Worm (Caenorhabditis elegans) whole organism, mixed stage, embryonic: Measurements from ENCODE around the gene dyrb-1.

Experiments
- M03D4.4 ChIP-seq: sonication (generic microtip); optimal IDR thresholded peaks from 2 replicates; lab custom pipeline; 2017; ENCODE audit warnings: mild to moderate bottlenecking, missing genetic modification characterization, missing compliant biosample characterization
- bed-3 ChIP-seq: fragments of 200-800 bp; sonication (Bioruptor generic); optimal IDR thresholded peaks from 3 replicates; lab custom pipeline; 2018; ENCODE audit warnings: mild to moderate bottlenecking, missing genetic modification characterization, moderate library complexity, missing compliant biosample characterization
- blmp-1 ChIP-seq: fragments of 150-350 bp; optimal IDR thresholded peaks from 2 replicates; lab custom pipeline; 2014; ENCODE audit warnings: missing biosample characterization, missing genetic modification characterization
- ceh-39 ChIP-seq: fragments of 150-350 bp; optimal IDR thresholded peaks from 2 replicates; lab custom pipeline; 2014; ENCODE audit warnings: missing biosample characterization, missing genetic modification characterization
- ceh-43 ChIP-seq: fragments of 200-800 bp; sonication (Bioruptor generic); optimal IDR thresholded peaks from 2 replicates; lab custom pipeline; 2018; ENCODE audit warnings: mild to moderate bottlenecking, missing genetic modification characterization, moderate library complexity, missing compliant biosample characterization
- ceh-83 ChIP-seq: fragments of 200-800 bp; sonication (Bioruptor generic); optimal IDR thresholded peaks from 2 replicates; lab custom pipeline; 2018; ENCODE audit warnings: mild to moderate bottlenecking, missing genetic modification characterization, missing compliant biosample characterization
- ces-1 ChIP-seq: fragments of 150-350 bp; optimal IDR thresholded peaks from 2 replicates; lab custom pipeline; 2014; ENCODE audit warnings: missing biosample characterization, missing genetic modification reagents, missing genetic modification characterization
- cnd-1 ChIP-seq: fragments of 200-800 bp; sonication (Bioruptor generic); optimal IDR thresholded peaks from 2 replicates; lab custom pipeline; 2018; ENCODE audit warnings: mild to moderate bottlenecking, missing genetic modification characterization, missing compliant biosample characterization
- drap-1 ChIP-seq: fragments of 200-800 bp; sonication (Bioruptor generic); optimal IDR thresholded peaks from 3 replicates; lab custom pipeline; 2018; ENCODE audit warnings: mild to moderate bottlenecking, missing genetic modification characterization, missing compliant biosample characterization
- elt-1 ChIP-seq: sonication (generic microtip); optimal IDR thresholded peaks from 2 replicates; lab custom pipeline; 2017; ENCODE audit warnings: missing genetic modification characterization, mild to moderate bottlenecking, missing compliant biosample characterization, antibody characterized with exemption, moderate library complexity, borderline replicate concordance; ENCODE audit not compliant: insufficient read depth
- elt-3 ChIP-seq: fragments of 150-350 bp; optimal IDR thresholded peaks from 2 replicates; lab custom pipeline; 2014; ENCODE audit warnings: missing biosample characterization, missing genetic modification characterization
- flh-1 ChIP-seq: fragments of 200-800 bp; sonication (Bioruptor generic); optimal IDR thresholded peaks from 2 replicates; lab custom pipeline; 2018; ENCODE audit warnings: mild to moderate bottlenecking, missing genetic modification characterization, moderate library complexity, missing compliant biosample characterization
- ham-2 ChIP-seq: fragments of 200-800 bp; sonication (Bioruptor generic); optimal IDR thresholded peaks from 2 replicates; lab custom pipeline; 2018; ENCODE audit warnings: mild to moderate bottlenecking, missing genetic modification characterization, missing compliant biosample characterization
- hlh-1 ChIP-seq: fragments of 150-350 bp; optimal IDR thresholded peaks from 2 replicates; lab custom pipeline; 2014; ENCODE audit warnings: missing biosample characterization, missing genetic modification reagents, missing genetic modification characterization
- lin-13 ChIP-seq: fragments of 150-350 bp; optimal IDR thresholded peaks from 2 replicates; lab custom pipeline; 2014; ENCODE audit warnings: missing biosample characterization, missing genetic modification characterization
- lin-32 ChIP-seq: fragments of 200-800 bp; sonication (Bioruptor generic); optimal IDR thresholded peaks from 2 replicates; lab custom pipeline; 2018; ENCODE audit warnings: mild to moderate bottlenecking, missing genetic modification characterization, missing compliant biosample characterization
- lsy-2 ChIP-seq: fragments of 150-350 bp; optimal IDR thresholded peaks from 2 replicates; lab custom pipeline; 2014; ENCODE audit warnings: missing biosample characterization, missing genetic modification characterization
- mab-5 ChIP-seq: fragments of 150-350 bp; optimal IDR thresholded peaks from 2 replicates; lab custom pipeline; 2014; ENCODE audit warnings: missing biosample characterization, missing genetic modification characterization
- mep-1 ChIP-seq: fragments of 150-350 bp; optimal IDR thresholded peaks from 2 replicates; lab custom pipeline; 2017; ENCODE audit warnings: missing biosample characterization, missing genetic modification reagents, missing genetic modification characterization, inconsistent platforms
- mls-2 ChIP-seq: sonication (generic microtip); optimal IDR thresholded peaks from 2 replicates; lab custom pipeline; 2016; ENCODE audit warnings: mild to moderate bottlenecking, missing genetic modification characterization, moderate library complexity, missing compliant biosample characterization
- nhr-12 ChIP-seq: fragments of 150-350 bp; optimal IDR thresholded peaks from 2 replicates; lab custom pipeline; 2014; ENCODE audit warnings: missing biosample characterization, missing genetic modification characterization
- nhr-2 ChIP-seq: fragments of 150-350 bp; optimal IDR thresholded peaks from 2 replicates; lab custom pipeline; 2014; ENCODE audit warnings: missing biosample characterization, missing genetic modification characterization
- nhr-237 ChIP-seq: fragments of 150-350 bp; optimal IDR thresholded peaks from 2 replicates; lab custom pipeline; 2014; ENCODE audit warnings: missing biosample characterization, missing genetic modification characterization
- nhr-28 ChIP-seq: fragments of 150-350 bp; optimal IDR thresholded peaks from 2 replicates; lab custom pipeline; 2014; ENCODE audit warnings: missing biosample characterization, missing genetic modification characterization
- nhr-76 ChIP-seq: sonication (generic microtip); optimal IDR thresholded peaks from 2 replicates; lab custom pipeline; 2017; ENCODE audit warnings: missing biosample characterization, missing genetic modification characterization
- pha-4 ChIP-seq: fragments of 150-350 bp; optimal IDR thresholded peaks from 2 replicates; lab custom pipeline; 2018; ENCODE audit warnings: missing biosample characterization, missing genetic modification reagents, missing genetic modification characterization
- sem-2 ChIP-seq: fragments of 200-800 bp; sonication (Bioruptor generic); optimal IDR thresholded peaks from 2 replicates; lab custom pipeline; 2018; ENCODE audit warnings: mild to moderate bottlenecking, missing genetic modification characterization, missing compliant biosample characterization
- snpc-4 ChIP-seq: fragments of 150-350 bp; optimal IDR thresholded peaks from 2 replicates; lab custom pipeline; 2014; ENCODE audit warnings: missing biosample characterization, missing genetic modification characterization
- sptf-1 ChIP-seq: sonication (generic microtip); optimal IDR thresholded peaks from 2 replicates; lab custom pipeline; 2017; ENCODE audit warnings: mild to moderate bottlenecking, missing genetic modification characterization, moderate library complexity, missing compliant biosample characterization
- tbx-8 ChIP-seq: fragments of 200-800 bp; sonication (Bioruptor generic); optimal IDR thresholded peaks from 2 replicates; lab custom pipeline; 2018; ENCODE audit warnings: mild to moderate bottlenecking, missing genetic modification characterization, moderate library complexity, missing compliant biosample characterization
- unc-120 ChIP-seq: sonication (generic microtip); optimal IDR thresholded peaks from 2 replicates; lab custom pipeline; 2017; ENCODE audit warnings: missing genetic modification characterization, missing compliant biosample characterization; ENCODE audit not compliant: poor library complexity, severe bottlenecking
- unc-39 ChIP-seq: fragments of 150-350 bp; optimal IDR thresholded peaks from 2 replicates; lab custom pipeline; 2014; ENCODE audit warnings: missing biosample characterization, missing genetic modification characterization
- unc-62 ChIP-seq: fragments of 150-350 bp; optimal IDR thresholded peaks from 2 replicates; lab custom pipeline; 2014; ENCODE audit warnings: missing biosample characterization, missing genetic modification reagents, missing genetic modification characterization
- zip-8 ChIP-seq: fragments of 150-350 bp; optimal IDR thresholded peaks from 2 replicates; lab custom pipeline; 2014; ENCODE audit warnings: missing biosample characterization, missing genetic modification characterization
- ztf-11 ChIP-seq: fragments of 150-350 bp; optimal IDR thresholded peaks from 2 replicates; lab custom pipeline; 2014; ENCODE audit warnings: missing biosample characterization, missing genetic modification characterization

dyrb-1 gene

ce11 chrII:9062261-9062948 is 44.5 kb downstream of the dyrb-1 start:
- TF ChIP-seq drap-1 (no peak), nhr-237 (tag; lab: Kevin White, UChicago) (no peak), hlh-1 (tag; lab: Kevin White, UChicago) (no peak), nhr-28 (tag; lab: Kevin White, UChicago) (no peak), zip-8 (tag; lab: Kevin White, UChicago) (no peak), mep-1 (tag; lab: Kevin White, UChicago) (no peak), tbx-8 (GFP tag; lab: Kevin White, UChicago) (no peak), elt-1 (tag; lab: Kevin White, UChicago) (no peak), mls-2 (tag; lab: Kevin White, UChicago) (no peak), sem-2 (GFP tag; lab: Kevin White, UChicago) (no peak), unc-39 (no peak), sptf-1 (no peak)

- TF ChIP-seq hlh-1 (tag; lab: Kevin White, UChicago) = peak; percentile 92
- peak; percentile 49 for TF ChIP-seq sptf-1
- peak; percentile 16 for TF ChIP-seq lsy-2 (tag; lab: Kevin White, UChicago)
- TF ChIP-seq ceh-43 = peak; percentile 31
- TF ChIP-seq flh-1 (GFP tag; lab: Kevin White, UChicago) = no peak
- TF ChIP-seq nhr-237 (tag; lab: Kevin White, UChicago) = peak; percentile 22
- TF ChIP-seq nhr-28 (tag; lab: Kevin White, UChicago) = no peak
- TF ChIP-seq ham-2 (GFP tag; lab: Kevin White, UChicago) = peak; percentile 5
- peak; percentile 53 for TF ChIP-seq mls-2 (tag; lab: Kevin White, UChicago)
- TF ChIP-seq snpc-4 (tag; lab: Kevin White, UChicago) = no peak
- peak; percentile 26 for TF ChIP-seq pha-4 (tag; lab: Kevin White, UChicago)
- TF ChIP-seq nhr-2 (tag; lab: Kevin White, UChicago) = peak; percentile 66
- peak; percentile 1 for TF ChIP-seq unc-62 (GFP tag; lab: Kevin White, UChicago)
- TF ChIP-seq nhr-76 (tag; lab: Kevin White, UChicago) = no peak
- peak; percentile 49 for TF ChIP-seq lin-13 (tag; lab: Kevin White, UChicago)
- TF ChIP-seq cnd-1 (tag; lab: Kevin White, UChicago) = peak; percentile 22
- TF ChIP-seq bed-3 = no peak
- TF ChIP-seq mep-1 (tag; lab: Kevin White, UChicago) = peak; percentile 40
- no peak for TF ChIP-seq M03D4.4 (tag; lab: Kevin White, UChicago)
- peak; percentile 76 for TF ChIP-seq ces-1
- no peak for TF ChIP-seq tbx-8 (GFP tag; lab: Kevin White, UChicago)
- TF ChIP-seq, all 35 proteins: peak for 14
These were observed 45.3 kb downstream of the dyrb-1 start for ce11 chrII:9061557-9062183.

ce11 chrII:9061099-9061498 is 45.8 kb downstream of the dyrb-1 start, which contains the start of gene T24B8.3:
T24B8.3 (minus strand) TSS chrII:9061137.
- TF ChIP-seq lsy-2 (tag; lab: Kevin White, UChicago) (peak; percentile 13), elt-1 (tag; lab: Kevin White, UChicago) (peak; percentile 3), ztf-11 (tag; lab: Kevin White, UChicago) (no peak)

- peak; percentile 89 for TF ChIP-seq drap-1
- peak; percentile 6 for TF ChIP-seq elt-1 (tag; lab: Kevin White, UChicago)
- peak; percentile 98 for TF ChIP-seq ham-2 (GFP tag; lab: Kevin White, UChicago)
- no peak for TF ChIP-seq mab-5 (tag; lab: Kevin White, UChicago)
- no peak for TF ChIP-seq snpc-4 (tag; lab: Kevin White, UChicago)
- TF ChIP-seq M03D4.4 (tag; lab: Kevin White, UChicago) = peak; percentile 83
- peak; percentile 1 for TF ChIP-seq lin-32 (GFP tag; lab: Kevin White, UChicago)
- no peak for TF ChIP-seq flh-1 (GFP tag; lab: Kevin White, UChicago)
- no peak for TF ChIP-seq ceh-39
- no peak for TF ChIP-seq zip-8 (tag; lab: Kevin White, UChicago)
- TF ChIP-seq tbx-8 (GFP tag; lab: Kevin White, UChicago) = peak; percentile 48
- peak; percentile 88 for TF ChIP-seq sptf-1
- peak; percentile 71 for TF ChIP-seq nhr-237 (tag; lab: Kevin White, UChicago)
- TF ChIP-seq lin-13 (tag; lab: Kevin White, UChicago) = peak; percentile 85
- TF ChIP-seq mls-2 (tag; lab: Kevin White, UChicago) = peak; percentile 82
- peak; percentile 86 for TF ChIP-seq cnd-1 (tag; lab: Kevin White, UChicago)
- peak; percentile 92 for TF ChIP-seq mep-1 (tag; lab: Kevin White, UChicago)
- peak; percentile 60 for TF ChIP-seq nhr-12 (tag; lab: Kevin White, UChicago)
- TF ChIP-seq unc-120 (tag; lab: Kevin White, UChicago) = peak; percentile 93
- TF ChIP-seq ces-1 = peak; percentile 56
- TF ChIP-seq unc-39 = peak; percentile 76
- TF ChIP-seq lsy-2 (tag; lab: Kevin White, UChicago) = peak; percentile 72
- TF ChIP-seq nhr-28 (tag; lab: Kevin White, UChicago) = no peak
- peak; percentile 72 for TF ChIP-seq ceh-83 (GFP tag; lab: Kevin White, UChicago)
- peak; percentile 77 for TF ChIP-seq unc-62 (GFP tag; lab: Kevin White, UChicago)
- peak; percentile 67 for TF ChIP-seq nhr-2 (tag; lab: Kevin White, UChicago)
- peak; percentile 45 for TF ChIP-seq elt-3 (tag; lab: Kevin White, UChicago)
- peak; percentile 93 for TF ChIP-seq pha-4 (tag; lab: Kevin White, UChicago)
- TF ChIP-seq blmp-1 (tag; lab: Kevin White, UChicago) = no peak
- TF ChIP-seq ceh-43 = peak; percentile 72
- TF ChIP-seq bed-3 = no peak
- no peak for TF ChIP-seq nhr-76 (tag; lab: Kevin White, UChicago)
- peak; percentile 37 for TF ChIP-seq sem-2 (GFP tag; lab: Kevin White, UChicago)
- TF ChIP-seq ztf-11 (tag; lab: Kevin White, UChicago) = peak; percentile 96
- TF ChIP-seq hlh-1 (tag; lab: Kevin White, UChicago) = peak; percentile 97
These were observed 46.6 kb downstream of the dyrb-1 start for ce11 chrII:9060332-9060840.
